Worm (Caenorhabditis elegans) whole organism, late embryonic: ENCODE measurements around the gene pals-28.

Experiments
- nhr-11 ChIP-seq: fragments of 150-350 bp; optimal IDR thresholded peaks from 2 replicates; lab custom pipeline; 2014; ENCODE audit warnings: missing biosample characterization, missing genetic modification characterization
- pros-1 ChIP-seq: fragments of 150-350 bp; optimal IDR thresholded peaks from 2 replicates; lab custom pipeline; 2014; ENCODE audit warnings: missing biosample characterization, missing genetic modification reagents, missing genetic modification characterization

DNA sequence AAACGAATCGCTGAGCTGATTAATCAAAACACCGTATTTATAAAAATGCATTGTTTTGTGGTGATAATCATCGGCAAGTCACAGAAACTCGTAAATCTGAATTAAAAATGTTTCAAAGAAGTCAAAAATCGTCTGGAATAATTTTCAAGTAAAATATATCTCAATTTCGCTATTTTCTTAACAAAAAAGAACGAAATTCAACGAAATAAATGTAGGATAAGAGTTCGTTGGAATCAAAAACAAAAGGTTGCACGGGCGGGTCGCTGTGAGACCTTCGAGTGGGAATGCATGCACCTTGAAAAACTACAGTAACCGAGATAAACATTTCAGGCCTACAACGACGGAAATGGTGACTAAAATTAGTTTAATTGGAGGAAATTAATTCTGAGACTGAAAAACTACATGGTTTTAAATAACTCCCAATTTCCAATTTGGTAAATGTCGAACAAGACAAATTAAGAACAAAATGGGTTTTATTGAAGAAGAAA, 49.8 kb downstream of the pals-28 start, which contains the start of gene C28A5.1:
- TF ChIP-seq pros-1 (tag; lab: Kevin White, UChicago) (no peak), nhr-11 (no peak)
